Fruit fly (Drosophila melanogaster) whole organism, embryonic: ENCODE results near the gene Drsl2.

Experiments used
- Blimp-1 ChIP-seq: fragments of 200-800 bp; sonication (Bioruptor generic); optimal IDR thresholded peaks from 3 replicates; lab custom pipeline; 2018; ENCODE audit warnings: missing biosample characterization, missing genetic modification characterization, mild to moderate bottlenecking, moderate library complexity, missing genetic modification reagents
- CG10209 ChIP-seq: fragments of 200-800 bp; sonication (Bioruptor generic); optimal IDR thresholded peaks from 3 replicates; lab custom pipeline; 2017; ENCODE audit warnings: missing biosample characterization, mild to moderate bottlenecking, missing genetic modification characterization, missing genetic modification reagents
- CG10654 ChIP-seq: fragments of 200-800 bp; sonication (Bioruptor generic); optimal IDR thresholded peaks from 2 replicates; lab custom pipeline; 2016; ENCODE audit warnings: missing biosample characterization, missing genetic modification characterization
- CG11085 ChIP-seq: fragments of 200-800 bp; sonication (Bioruptor generic); IDR thresholded peaks from 2 replicates; pipeline ENCODE4 v1.3.6; 2022; ENCODE audit warnings: missing biosample characterization, missing genetic modification characterization
- CG12391 ChIP-seq: fragments of 200-800 bp; sonication (Bioruptor generic); optimal IDR thresholded peaks from 3 replicates; lab custom pipeline; 2018; ENCODE audit warnings: missing biosample characterization, mild to moderate bottlenecking, missing genetic modification characterization, moderate library complexity
- CG14014 ChIP-seq: fragments of 200-800 bp; sonication (Bioruptor generic); IDR thresholded peaks from 2 replicates; pipeline ENCODE4 v1.3.6; 2022; ENCODE audit warnings: missing biosample characterization, missing genetic modification characterization
- CG15011 ChIP-seq: fragments of 200-800 bp; sonication (Bioruptor generic); optimal IDR thresholded peaks from 3 replicates; lab custom pipeline; 2018; ENCODE audit warnings: missing biosample characterization, mild to moderate bottlenecking, missing genetic modification characterization
- CG15073 ChIP-seq: fragments of 200-800 bp; sonication (Bioruptor generic); optimal IDR thresholded peaks from 2 replicates; lab custom pipeline; 2016; ENCODE audit warnings: missing biosample characterization, missing genetic modification characterization
- CG15514 ChIP-seq: fragments of 200-800 bp; sonication (Bioruptor generic); optimal IDR thresholded peaks from 3 replicates; lab custom pipeline; 2017; ENCODE audit warnings: missing biosample characterization, missing genetic modification characterization, mild to moderate bottlenecking, moderate library complexity, missing genetic modification reagents
- CG18599 ChIP-seq: fragments of 200-800 bp; sonication (Bioruptor generic); optimal IDR thresholded peaks from 3 replicates; lab custom pipeline; 2017; ENCODE audit warnings: missing biosample characterization, missing genetic modification characterization, mild to moderate bottlenecking, moderate library complexity, missing genetic modification reagents
- CG18764 ChIP-seq: fragments of 200-800 bp; sonication (Bioruptor generic); optimal IDR thresholded peaks from 3 replicates; lab custom pipeline; 2016; ENCODE audit warnings: missing biosample characterization, missing genetic modification characterization
- CG2678 ChIP-seq: fragments of 200-800 bp; sonication (Bioruptor generic); optimal IDR thresholded peaks from 3 replicates; lab custom pipeline; 2019; ENCODE audit warnings: missing biosample characterization, mild to moderate bottlenecking, missing genetic modification characterization, moderate library complexity
- CG30403 ChIP-seq: fragments of 200-800 bp; sonication (Bioruptor generic); optimal IDR thresholded peaks from 3 replicates; lab custom pipeline; 2016; ENCODE audit warnings: missing biosample characterization, missing genetic modification characterization
- CG6272 ChIP-seq: fragments of 200-800 bp; sonication (Bioruptor generic); IDR thresholded peaks from 2 replicates; pipeline ENCODE4 v1.3.6; 2022; ENCODE audit warnings: missing biosample characterization, missing genetic modification characterization
- CG7786 ChIP-seq: fragments of 200-800 bp; sonication (Bioruptor generic); optimal IDR thresholded peaks from 2 replicates; lab custom pipeline; 2016; ENCODE audit warnings: missing biosample characterization, missing genetic modification characterization
- CG9932 ChIP-seq: fragments of 200-800 bp; sonication (Bioruptor generic); IDR thresholded peaks from 2 replicates; pipeline ENCODE4 v1.3.6; 2022; ENCODE audit warnings: missing biosample characterization, missing genetic modification characterization
- CoRest ChIP-seq: fragments of 200-800 bp; sonication (Bioruptor generic); optimal IDR thresholded peaks from 3 replicates; lab custom pipeline; 2018; ENCODE audit warnings: missing biosample characterization, mild to moderate bottlenecking, missing genetic modification characterization, moderate library complexity
- D19A ChIP-seq: fragments of 200-800 bp; optimal IDR thresholded peaks from 3 replicates; lab custom pipeline; 2019; ENCODE audit warnings: missing biosample characterization, mild to moderate bottlenecking, missing genetic modification characterization, moderate library complexity
- Dbx ChIP-seq: fragments of 200-800 bp; sonication (Bioruptor generic); IDR thresholded peaks from 3 replicates; pipeline ENCODE4 v1.3.6; 2022; ENCODE audit warnings: missing biosample characterization, missing genetic modification characterization
- ERR ChIP-seq: fragments of 200-800 bp; sonication (Bioruptor generic); optimal IDR thresholded peaks from 2 replicates; lab custom pipeline; 2016; ENCODE audit warnings: missing biosample characterization, missing genetic modification characterization
- Ets97D ChIP-seq: fragments of 200-800 bp; sonication (Bioruptor generic); optimal IDR thresholded peaks from 3 replicates; lab custom pipeline; 2016; ENCODE audit warnings: missing biosample characterization, missing genetic modification characterization
- HHEX ChIP-seq: fragments of 200-800 bp; sonication (Bioruptor generic); optimal IDR thresholded peaks from 3 replicates; lab custom pipeline; 2017; ENCODE audit warnings: missing biosample characterization, mild to moderate bottlenecking, missing genetic modification characterization, missing genetic modification reagents
- Hand ChIP-seq: fragments of 200-800 bp; sonication (Bioruptor generic); optimal IDR thresholded peaks from 2 replicates; lab custom pipeline; 2017; ENCODE audit warnings: mild to moderate bottlenecking, missing biosample characterization, missing genetic modification reagents, missing genetic modification characterization
- Hr78 ChIP-seq, 2 experiments: fragments of 200-800 bp in 1 of 2; fragments of >200 bp in 1 of 2; sonication (Bioruptor generic) in 1 of 2; optimal IDR thresholded peaks; 2 replicates each; lab custom pipeline; 2017 to 2019; ENCODE audit warnings: missing biosample characterization in 2 of 2, missing genetic modification characterization in 2 of 2, mild to moderate bottlenecking in 1 of 2, moderate library complexity in 1 of 2
- Med ChIP-seq: fragments of 200-800 bp; sonication (Bioruptor generic); peaks from one replicate; lab custom pipeline; 2016; ENCODE audit warnings: missing biosample characterization, missing genetic modification characterization, mild to moderate bottlenecking, inconsistent platforms, moderate library complexity
- NfI ChIP-seq: fragments of 200-800 bp; sonication (Bioruptor generic); optimal IDR thresholded peaks from 3 replicates; lab custom pipeline; 2018; ENCODE audit warnings: missing biosample characterization, mild to moderate bottlenecking, missing genetic modification characterization, moderate library complexity
- Pdp1 ChIP-seq, 2 experiments: fragments of 200-800 bp; sonication (Bioruptor generic); optimal IDR thresholded peaks; 3 replicates each; lab custom pipeline; 2016; ENCODE audit warnings: missing biosample characterization in 2 of 2, missing genetic modification characterization in 2 of 2, mild to moderate bottlenecking in 1 of 2, moderate library complexity in 1 of 2
- Sox100B ChIP-seq: fragments of 200-800 bp; sonication (Bioruptor generic); optimal IDR thresholded peaks from 3 replicates; lab custom pipeline; 2018; ENCODE audit warnings: missing biosample characterization, mild to moderate bottlenecking, missing genetic modification characterization
- Vsx1 ChIP-seq: fragments of 200-800 bp; sonication (Bioruptor generic); optimal IDR thresholded peaks from 2 replicates; lab custom pipeline; 2017; ENCODE audit warnings: missing biosample characterization, mild to moderate bottlenecking, missing genetic modification characterization, missing genetic modification reagents
- abd-A ChIP-seq: fragments of 200-800 bp; sonication (Bioruptor generic); optimal IDR thresholded peaks from 3 replicates; lab custom pipeline; 2019; ENCODE audit warnings: missing biosample characterization, mild to moderate bottlenecking, missing genetic modification characterization, moderate library complexity
- bbx ChIP-seq: fragments of 200-800 bp; sonication (Bioruptor generic); IDR thresholded peaks from 2 replicates; pipeline ENCODE4 v1.3.6; 2022; ENCODE audit warnings: missing biosample characterization, missing genetic modification characterization; ENCODE audit not compliant: partially characterized antibody
- bigmax ChIP-seq: fragments of 200-800 bp; sonication (Bioruptor generic); optimal IDR thresholded peaks from 2 replicates; lab custom pipeline; 2018; ENCODE audit warnings: missing biosample characterization, mild to moderate bottlenecking, missing genetic modification characterization
- dysf ChIP-seq: fragments of 200-800 bp; sonication (Bioruptor generic); IDR thresholded peaks from 3 replicates; pipeline ENCODE4 v1.3.6; 2022; ENCODE audit warnings: missing biosample characterization, missing genetic modification characterization
- exex ChIP-seq: fragments of 200-800 bp; sonication (Bioruptor generic); optimal IDR thresholded peaks from 4 replicates; lab custom pipeline; 2018; ENCODE audit warnings: missing biosample characterization, mild to moderate bottlenecking, missing genetic modification characterization, moderate library complexity
- grn ChIP-seq: fragments of 200-800 bp; sonication (Bioruptor generic); optimal IDR thresholded peaks from 3 replicates; lab custom pipeline; 2017; ENCODE audit warnings: missing biosample characterization, missing genetic modification characterization
- h ChIP-seq: fragments of >200 bp; optimal IDR thresholded peaks from 2 replicates; lab custom pipeline; 2017
- ken ChIP-seq: fragments of 200-800 bp; sonication (Bioruptor generic); IDR thresholded peaks from 3 replicates; pipeline ENCODE4 v1.3.6; 2022; ENCODE audit warnings: missing biosample characterization, missing genetic modification characterization
- kni ChIP-seq: fragments of 200-800 bp; sonication (Bioruptor generic); optimal IDR thresholded peaks from 3 replicates; lab custom pipeline; 2017; ENCODE audit warnings: mild to moderate bottlenecking, missing biosample characterization, missing genetic modification reagents, missing genetic modification characterization
- lilli ChIP-seq: fragments of 200-800 bp; sonication (Bioruptor generic); optimal IDR thresholded peaks from 3 replicates; lab custom pipeline; 2016; ENCODE audit warnings: missing biosample characterization, missing genetic modification characterization
- oc ChIP-seq: fragments of 200-800 bp; sonication (Bioruptor generic); optimal IDR thresholded peaks from 2 replicates; lab custom pipeline; 2018; ENCODE audit warnings: missing biosample characterization, mild to moderate bottlenecking, missing genetic modification characterization, moderate library complexity
- odd ChIP-seq: fragments of 200-800 bp; sonication (Bioruptor generic); optimal IDR thresholded peaks from 2 replicates; lab custom pipeline; 2017; ENCODE audit warnings: missing biosample characterization, mild to moderate bottlenecking, missing genetic modification characterization
- org-1 ChIP-seq: fragments of 200-800 bp; sonication (Bioruptor generic); optimal IDR thresholded peaks from 2 replicates; lab custom pipeline; 2017; ENCODE audit warnings: missing biosample characterization, missing genetic modification characterization
- p53 ChIP-seq: fragments of 200-800 bp; sonication (Bioruptor generic); optimal IDR thresholded peaks from 2 replicates; lab custom pipeline; 2016; ENCODE audit warnings: missing biosample characterization, missing genetic modification characterization
- pros ChIP-seq: fragments of 200-800 bp; sonication (Bioruptor generic); optimal IDR thresholded peaks from 3 replicates; lab custom pipeline; 2019; ENCODE audit warnings: missing biosample characterization, mild to moderate bottlenecking, missing genetic modification characterization, moderate library complexity
- repo ChIP-seq: fragments of 200-800 bp; sonication (Bioruptor generic); optimal IDR thresholded peaks from 2 replicates; lab custom pipeline; 2016; ENCODE audit warnings: missing biosample characterization, missing genetic modification characterization
- salm ChIP-seq: fragments of 200-800 bp; sonication (Bioruptor generic); optimal IDR thresholded peaks from 2 replicates; lab custom pipeline; 2018; ENCODE audit warnings: missing biosample characterization, mild to moderate bottlenecking, missing genetic modification characterization
- sug ChIP-seq: fragments of 200-800 bp; optimal IDR thresholded peaks from 2 replicates; lab custom pipeline; 2019; ENCODE audit warnings: missing biosample characterization, mild to moderate bottlenecking, missing genetic modification characterization, moderate library complexity
- vvl ChIP-seq: fragments of 200-800 bp; sonication (Bioruptor generic); IDR thresholded peaks from 2 replicates; pipeline ENCODE4 v1.3.6; 2022; ENCODE audit warnings: missing biosample characterization, missing genetic modification characterization

The Drsl2 gene

DNA sequence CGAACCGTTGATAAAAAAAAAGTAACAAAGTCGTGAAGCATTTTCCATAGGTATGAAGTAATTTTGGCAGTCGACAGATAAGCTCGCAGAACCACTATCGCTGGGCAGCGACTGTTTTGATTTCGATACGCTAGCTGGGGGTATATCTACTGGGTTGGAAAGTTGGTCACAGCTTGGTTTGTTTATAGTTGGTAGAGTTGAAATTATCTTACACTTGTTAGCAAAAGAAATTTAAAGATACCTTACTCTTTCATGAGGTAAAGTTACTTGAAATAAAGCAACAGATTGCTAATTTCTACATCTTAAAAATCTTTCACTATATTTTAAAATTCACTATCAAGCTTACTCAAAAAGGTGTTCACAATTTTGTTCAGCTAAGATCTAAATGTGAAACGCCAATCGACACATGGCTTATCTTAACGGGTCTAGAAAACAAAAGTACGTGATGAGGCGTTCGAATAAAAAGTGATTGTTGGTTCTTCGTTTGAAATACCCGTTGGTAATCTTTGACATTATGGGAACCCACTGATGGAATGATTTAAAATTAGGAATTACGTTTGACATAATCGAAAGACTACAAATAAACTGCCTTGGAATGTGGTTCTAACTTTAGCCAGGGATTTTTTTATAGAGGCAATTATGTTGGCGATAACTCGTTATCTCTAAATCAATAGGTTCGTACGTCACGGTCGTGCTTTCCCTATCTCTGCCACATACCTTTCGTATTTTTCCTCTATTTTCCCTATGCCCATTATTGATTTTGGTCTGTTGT is 36.6 kb downstream of the Drsl2 start (continued):
- TF ChIP-seq CG10209 (GFP tag; lab: Kevin White, UChicago), result peak; percentile 26
- TF ChIP-seq Vsx1, result peak; percentile 62
- peak; percentile 14 for TF ChIP-seq Hand (GFP tag; lab: Kevin White, UChicago)
- TF ChIP-seq CoRest (tag; lab: Kevin White, UChicago), result peak; percentile 12
- peak; percentile 63 for TF ChIP-seq sug (tag; lab: Kevin White, UChicago)
- peak; percentile 71 for TF ChIP-seq D19A (tag; lab: Kevin White, UChicago)
- TF ChIP-seq CG9932 (GFP tag; lab: Robert Waterston, UW), result 0 out of 2 replicates have a peak, but pooled peaks have one; percentile 7
- peak; percentile 34; the same call in 2 of the 3 replicates for TF ChIP-seq dysf (GFP tag; lab: Robert Waterston, UW)
- 0 out of 2 replicates have a peak, but pooled peaks have one; percentile 14 for TF ChIP-seq CG14014 (GFP tag; lab: Robert Waterston, UW)
- 0 out of 3 replicates have a peak, but pooled peaks have one; percentile 38 for TF ChIP-seq ken
- peak; percentile 31 for TF ChIP-seq HHEX (GFP tag; lab: Kevin White, UChicago)
- no peak for TF ChIP-seq CG18764 (GFP tag; lab: Kevin White, UChicago)
- TF ChIP-seq CG15011, result no peak
- TF ChIP-seq Dbx (GFP tag; lab: Robert Waterston, UW), result 0 out of 3 replicates have a peak, but pooled peaks have one; percentile 28
- peak; percentile 6 for TF ChIP-seq NfI (GFP tag; lab: Kevin White, UChicago)
- no peak for TF ChIP-seq ERR
- peak; percentile 10 for TF ChIP-seq Sox100B (GFP tag; lab: Kevin White, UChicago)
- TF ChIP-seq Ets97D (GFP tag; lab: Kevin White, UChicago), result no peak
- TF ChIP-seq exex, result peak; percentile 91
- no peak for TF ChIP-seq h
- no peak for TF ChIP-seq bigmax (GFP tag; lab: Kevin White, UChicago)
- peak; percentile 43 for TF ChIP-seq CG18599 (GFP tag; lab: Kevin White, UChicago)
- TF ChIP-seq CG15514 (GFP tag; lab: Kevin White, UChicago), result no peak
- TF ChIP-seq grn (GFP tag; lab: Kevin White, UChicago), result peak; percentile 72
- TF ChIP-seq odd (GFP tag; lab: Kevin White, UChicago), result peak; percentile 3
- peak; percentile 6 for TF ChIP-seq CG7786 (GFP tag; lab: Kevin White, UChicago)
- peak; percentile 50 for TF ChIP-seq CG2678 (tag; lab: Kevin White, UChicago)
- TF ChIP-seq CG11085 (GFP tag; lab: Robert Waterston, UW), result no peak
- peak in 1 of 2 experiments; percentile 21 for TF ChIP-seq Hr78 (GFP tag; optimal IDR thresholded peaks at IDR 0.05; lab: Kevin White, UChicago)
- TF ChIP-seq lilli, result peak; percentile 11
- TF ChIP-seq CG30403 (GFP tag; lab: Kevin White, UChicago), result peak; percentile 15
- TF ChIP-seq, all 482 proteins: peak for 43

DNA sequence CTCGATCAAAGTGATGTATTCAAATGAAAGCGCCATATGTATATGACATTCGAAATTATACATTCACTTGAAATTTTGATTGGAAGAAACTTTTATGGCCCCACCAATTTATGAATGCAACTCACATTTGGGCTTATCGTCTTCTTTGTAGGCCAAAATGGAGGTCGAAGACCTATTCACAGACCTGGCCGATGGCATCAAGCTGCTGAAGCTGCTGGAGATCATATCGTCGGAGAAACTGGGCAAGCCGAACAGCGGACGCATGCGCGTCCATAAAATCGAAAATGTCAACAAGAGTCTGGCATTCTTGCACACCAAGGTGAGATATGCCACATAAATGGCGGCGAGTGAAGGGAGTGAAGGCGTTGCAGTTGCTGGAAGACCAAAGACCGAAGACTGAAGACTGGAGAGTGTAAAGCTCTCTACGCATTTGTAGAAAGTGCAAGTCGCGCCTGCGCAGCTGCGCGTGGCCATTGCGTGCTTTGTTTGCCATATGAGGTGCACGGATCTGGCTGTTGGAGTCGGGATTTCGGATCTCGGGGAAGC is 37.7 kb downstream of the Drsl2 start:
- TF ChIP-seq CG6272 (GFP tag; lab: Robert Waterston, UW), result no peak
- peak; percentile 83 for TF ChIP-seq Blimp-1 (GFP tag; lab: Kevin White, UChicago)
- no peak for TF ChIP-seq repo (GFP tag; lab: Kevin White, UChicago)
- TF ChIP-seq abd-A, result peak; percentile 48
- TF ChIP-seq Pdp1 (GFP tag; optimal IDR thresholded peaks at IDR 0.05; lab: Kevin White, UChicago), result no peak
- peak; percentile 67 for TF ChIP-seq grn (GFP tag; lab: Kevin White, UChicago)
- peak; percentile 8 for TF ChIP-seq salm (tag; lab: Kevin White, UChicago)
- TF ChIP-seq CG12391 (tag; lab: Kevin White, UChicago), result no peak
- TF ChIP-seq org-1, result no peak
- TF ChIP-seq vvl (GFP tag; lab: Robert Waterston, UW), result 0 out of 2 replicates have a peak, but pooled peaks have one; percentile 24
- TF ChIP-seq CG10654 (GFP tag; lab: Kevin White, UChicago), result no peak
- TF ChIP-seq pros (GFP tag; lab: Kevin White, UChicago), result peak; percentile 9
- peak; percentile 72 for TF ChIP-seq kni (GFP tag; lab: Kevin White, UChicago)
- TF ChIP-seq CG15073, result no peak
- TF ChIP-seq oc (tag; lab: Kevin White, UChicago), result peak; percentile 50
- TF ChIP-seq bbx, result 0 out of 2 replicates have a peak, but pooled peaks have one; percentile 47
- TF ChIP-seq p53 (GFP tag; lab: Kevin White, UChicago), result no peak
- TF ChIP-seq Med (GFP tag; lab: Kevin White, UChicago), result peak; percentile 66
